Worm (Caenorhabditis elegans) whole organism, L1 larva: Measurements from ENCODE around the gene C49C3.7.

Experiments
- C34B4.2 ChIP-seq: sonication (generic microtip); optimal IDR thresholded peaks from 2 replicates; lab custom pipeline; 2017; ENCODE audit warnings: mild to moderate bottlenecking, missing genetic modification characterization, missing compliant biosample characterization
- Y116A8C.19 ChIP-seq: sonication (generic microtip); optimal IDR thresholded peaks from 2 replicates; lab custom pipeline; 2016; ENCODE audit warnings: missing compliant biosample characterization, missing genetic modification characterization, borderline replicate concordance
- aha-1 ChIP-seq: fragments of 150-350 bp; optimal IDR thresholded peaks from 2 replicates; lab custom pipeline; 2014; ENCODE audit warnings: missing biosample characterization, missing genetic modification characterization
- ceh-63 ChIP-seq: fragments of 200-800 bp; sonication (Bioruptor generic); optimal IDR thresholded peaks from 2 replicates; lab custom pipeline; 2018; ENCODE audit warnings: mild to moderate bottlenecking, missing genetic modification characterization, missing compliant biosample characterization
- ceh-8 ChIP-seq: fragments of 200-800 bp; sonication (Bioruptor generic); optimal IDR thresholded peaks from 2 replicates; lab custom pipeline; 2018; ENCODE audit warnings: mild to moderate bottlenecking, missing genetic modification characterization, moderate library complexity, missing compliant biosample characterization
- ceh-82 ChIP-seq, 3 experiments: fragments of 150-350 bp in 1 of 3; sonication (generic microtip) in 2 of 3; optimal IDR thresholded peaks; 2 replicates each; lab custom pipeline; 2014 to 2017; ENCODE audit warnings: missing biosample characterization in 3 of 3, missing genetic modification characterization in 3 of 3
- ceh-88 ChIP-seq: fragments of 200-800 bp; sonication (Bioruptor generic); IDR thresholded peaks from 2 replicates; pipeline ENCODE4 v1.3.6; 2022; ENCODE audit warnings: missing genetic modification characterization, missing compliant biosample characterization
- ceh-90 ChIP-seq: sonication (generic microtip); optimal IDR thresholded peaks from 2 replicates; lab custom pipeline; 2016; ENCODE audit warnings: missing genetic modification characterization, missing compliant biosample characterization
- dpl-1 ChIP-seq, 3 experiments: fragments of 150-350 bp in 2 of 3; sonication (generic microtip) in 1 of 3; optimal IDR thresholded peaks; 2 replicates each; lab custom pipeline; 2014 to 2017; ENCODE audit warnings: missing biosample characterization in 3 of 3, missing genetic modification characterization in 3 of 3, missing genetic modification reagents in 3 of 3
- efl-3 ChIP-seq: fragments of 200-800 bp; sonication (Bioruptor generic); optimal IDR thresholded peaks from 2 replicates; lab custom pipeline; 2018; ENCODE audit warnings: mild to moderate bottlenecking, missing genetic modification characterization, missing compliant biosample characterization
- egl-13 ChIP-seq: sonication (generic microtip); optimal IDR thresholded peaks from 2 replicates; lab custom pipeline; 2016; ENCODE audit warnings: missing genotype, missing genetic modification reagents, missing genetic modification characterization, missing compliant biosample characterization
- elt-3 ChIP-seq, 6 experiments: fragments of 150-350 bp in 1 of 6; sonication (generic microtip); optimal IDR thresholded peaks; 2 replicates each; lab custom pipeline; 2017 to 2018; ENCODE audit warnings: missing biosample characterization in 6 of 6, missing genetic modification characterization in 6 of 6, inconsistent platforms in 1 of 6
- fkh-10 ChIP-seq: sonication (generic microtip); optimal IDR thresholded peaks from 2 replicates; lab custom pipeline; 2017; ENCODE audit warnings: missing biosample characterization, missing genetic modification reagents, missing genetic modification characterization
- fos-1 ChIP-seq: fragments of 150-350 bp; optimal IDR thresholded peaks from 2 replicates; lab custom pipeline; 2014; ENCODE audit warnings: missing biosample characterization, missing genetic modification characterization
- grh-1 ChIP-seq: fragments of 200-800 bp; sonication (Bioruptor generic); IDR thresholded peaks from 2 replicates; pipeline ENCODE4 v1.3.6; 2022; ENCODE audit warnings: missing genetic modification reagents, missing genetic modification characterization, missing compliant biosample characterization
- isw-1 ChIP-seq: fragments of 200-800 bp; sonication (Bioruptor generic); IDR thresholded peaks from 2 replicates; pipeline ENCODE4 v1.3.6; 2022; ENCODE audit warnings: missing genetic modification characterization, missing compliant biosample characterization
- lin-13 ChIP-seq: fragments of 150-350 bp; optimal IDR thresholded peaks from 2 replicates; lab custom pipeline; 2014; ENCODE audit warnings: missing biosample characterization, missing genetic modification reagents, missing genetic modification characterization
- lin-15B ChIP-seq: fragments of 150-350 bp; sonication (generic microtip); optimal IDR thresholded peaks from 3 replicates; lab custom pipeline; 2014; ENCODE audit warnings: missing biosample characterization, missing genetic modification characterization
- lsy-2 ChIP-seq, 2 experiments: fragments of 150-350 bp; optimal IDR thresholded peaks; 2 replicates each; lab custom pipeline; 2014; ENCODE audit warnings: missing biosample characterization in 2 of 2, missing genetic modification characterization in 2 of 2
- mdl-1 ChIP-seq, 2 experiments: fragments of 150-350 bp; optimal IDR thresholded peaks; 2 replicates each; lab custom pipeline; 2014 to 2017; ENCODE audit warnings: missing biosample characterization in 2 of 2, missing genetic modification characterization in 2 of 2, inconsistent platforms in 1 of 2
- nhr-11 ChIP-seq: fragments of 150-350 bp; optimal IDR thresholded peaks from 2 replicates; lab custom pipeline; 2014; ENCODE audit warnings: missing biosample characterization, missing genetic modification characterization
- nhr-71 ChIP-seq: sonication (generic microtip); optimal IDR thresholded peaks from 2 replicates; lab custom pipeline; 2016; ENCODE audit warnings: mild to moderate bottlenecking, missing genetic modification characterization, moderate library complexity, missing compliant biosample characterization
- nhr-76 ChIP-seq: sonication (generic microtip); optimal IDR thresholded peaks from 2 replicates; lab custom pipeline; 2017; ENCODE audit warnings: missing biosample characterization, missing genetic modification characterization
- nhr-84 ChIP-seq: sonication (generic microtip); optimal IDR thresholded peaks from 2 replicates; lab custom pipeline; 2017; ENCODE audit warnings: missing biosample characterization, missing genetic modification characterization
- pax-3 ChIP-seq: fragments of 200-800 bp; sonication (Bioruptor generic); optimal IDR thresholded peaks from 2 replicates; lab custom pipeline; 2018; ENCODE audit warnings: mild to moderate bottlenecking, missing genetic modification characterization, moderate library complexity, missing compliant biosample characterization
- snu-23 ChIP-seq: sonication (generic microtip); optimal IDR thresholded peaks from 2 replicates; lab custom pipeline; 2016; ENCODE audit warnings: missing genetic modification characterization, missing compliant biosample characterization
- sptf-1 ChIP-seq: fragments of 150-350 bp; optimal IDR thresholded peaks from 2 replicates; lab custom pipeline; 2014; ENCODE audit warnings: missing biosample characterization, missing genetic modification characterization
- swsn-7 ChIP-seq: sonication (generic microtip); optimal IDR thresholded peaks from 2 replicates; lab custom pipeline; 2016; ENCODE audit warnings: missing genetic modification characterization, missing compliant biosample characterization
- unc-130 ChIP-seq: fragments of 150-350 bp; optimal IDR thresholded peaks from 2 replicates; lab custom pipeline; 2017; ENCODE audit warnings: missing biosample characterization, missing genetic modification characterization, inconsistent platforms
- unc-86 ChIP-seq: sonication (generic microtip); optimal IDR thresholded peaks from 2 replicates; lab custom pipeline; 2016; ENCODE audit warnings: missing genetic modification characterization, missing compliant biosample characterization
- vab-15 ChIP-seq: sonication (generic microtip); optimal IDR thresholded peaks from 2 replicates; lab custom pipeline; 2017; ENCODE audit warnings: missing genotype, mild to moderate bottlenecking, missing genetic modification characterization, missing compliant biosample characterization
- zag-1 ChIP-seq: fragments of 150-350 bp; optimal IDR thresholded peaks from 2 replicates; lab custom pipeline; 2014; ENCODE audit warnings: missing biosample characterization, missing genetic modification characterization
- ztf-4 ChIP-seq: fragments of 150-350 bp; optimal IDR thresholded peaks from 2 replicates; lab custom pipeline; 2014; ENCODE audit warnings: missing biosample characterization, missing genetic modification characterization

Gene C49C3.7

ce11 chrIV:17382029-17382428, 49.7 kb downstream of the C49C3.7 start, which contains the start of gene C30H6.8:
TSS of gene C30H6.8 (plus strand) at chrIV:17382329.
- TF ChIP-seq nhr-76 (tag; lab: Kevin White, UChicago): no peak
- no peak for TF ChIP-seq fos-1 (tag; lab: Kevin White, UChicago)
- no peak for TF ChIP-seq ceh-82 (tag; optimal IDR thresholded peaks at IDR 0.05; lab: Kevin White, UChicago)
- no peak for TF ChIP-seq ceh-90
- no peak for TF ChIP-seq snu-23
- no peak for TF ChIP-seq efl-3 (GFP tag; lab: Kevin White, UChicago)
- no peak for TF ChIP-seq mdl-1 (tag; optimal IDR thresholded peaks at IDR 0.05; lab: Kevin White, UChicago)
- no peak for TF ChIP-seq lin-13 (GFP tag; lab: Kevin White, UChicago)
- TF ChIP-seq ceh-63 (GFP tag; lab: Kevin White, UChicago): no peak
- no peak for TF ChIP-seq sptf-1 (tag; lab: Kevin White, UChicago)
- no peak for TF ChIP-seq egl-13
- no peak for TF ChIP-seq dpl-1 (GFP tag; optimal IDR thresholded peaks at IDR 0.05; lab: Kevin White, UChicago)
- no peak for TF ChIP-seq aha-1
- no peak for TF ChIP-seq pax-3 (tag; lab: Kevin White, UChicago)
- no peak for TF ChIP-seq fkh-10 (GFP tag; lab: Kevin White, UChicago)
- TF ChIP-seq zag-1: no peak
- no peak for TF ChIP-seq lsy-2 (tag; optimal IDR thresholded peaks at IDR 0.05; lab: Kevin White, UChicago)
- TF ChIP-seq unc-86 (tag; lab: Kevin White, UChicago): no peak

ce11 chrIV:17383046-17383445, 50.7 kb downstream of the C49C3.7 start, which contains the start of gene C30H6.12:
TSS of gene C30H6.12 (plus strand) at chrIV:17383346.
- no peak for TF ChIP-seq nhr-71 (tag; lab: Kevin White, UChicago)
- no peak for TF ChIP-seq ceh-63 (GFP tag; lab: Kevin White, UChicago)
- TF ChIP-seq vab-15: no peak
- no peak for TF ChIP-seq C34B4.2 (tag; lab: Kevin White, UChicago)
- TF ChIP-seq lin-15B (tag; lab: Kevin White, UChicago): no peak
- TF ChIP-seq isw-1: no peak
- no peak for TF ChIP-seq nhr-11 (tag; lab: Kevin White, UChicago)
- no peak for TF ChIP-seq ceh-88 (GFP tag; lab: Robert Waterston, UW)
- no peak for TF ChIP-seq grh-1 (GFP tag; lab: Robert Waterston, UW)
- TF ChIP-seq nhr-76 (tag; lab: Kevin White, UChicago): no peak
- no peak for TF ChIP-seq Y116A8C.19 (tag; lab: Kevin White, UChicago)
- TF ChIP-seq unc-130 (tag; lab: Kevin White, UChicago): no peak
- TF ChIP-seq elt-3 (tag; optimal IDR thresholded peaks at IDR 0.05; lab: Kevin White, UChicago): no peak
- no peak for TF ChIP-seq ceh-8
- no peak for TF ChIP-seq lin-13 (GFP tag; lab: Kevin White, UChicago)
- TF ChIP-seq ztf-4: no peak
- TF ChIP-seq swsn-7 (tag; lab: Kevin White, UChicago): no peak
- TF ChIP-seq nhr-84 (tag; lab: Kevin White, UChicago): no peak
- TF ChIP-seq, all 84 proteins: peak for 0
